Worm (Caenorhabditis elegans) whole organism, dauer: ENCODE data around the gene pept-1.

ENCODE experiments used
- unc-62 ChIP-seq: sonication (generic microtip); optimal IDR thresholded peaks from 2 replicates; lab custom pipeline; 2017; ENCODE audit warnings: missing biosample characterization, missing genetic modification reagents, missing genetic modification characterization

pept-1 gene

DNA sequence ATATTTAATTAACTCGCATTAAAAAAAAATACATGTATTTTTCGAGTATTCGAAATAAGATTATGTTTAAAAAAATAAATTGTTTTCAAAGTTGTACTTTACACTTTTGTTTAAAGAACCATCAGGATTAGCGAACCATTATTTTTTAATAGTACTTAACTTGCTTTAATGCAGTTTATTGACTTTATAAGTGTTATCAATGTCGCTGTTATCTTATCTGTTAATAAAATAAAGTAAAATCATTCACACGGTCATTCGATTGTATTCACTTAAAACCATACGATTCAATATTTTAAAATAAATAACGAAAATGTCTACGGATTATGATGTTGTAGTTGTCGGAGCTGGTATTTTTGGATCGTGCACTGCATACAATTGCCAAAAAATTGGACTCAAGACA lies 19.9 kb downstream of the pept-1 start, which contains the start of gene C15B12.1:
Gene C15B12.1, plus strand, starts transcription at position 271 of the 400 bp plus-strand sequence.
- TF ChIP-seq unc-62 (GFP tag; lab: Kevin White, UChicago): no peak

DNA sequence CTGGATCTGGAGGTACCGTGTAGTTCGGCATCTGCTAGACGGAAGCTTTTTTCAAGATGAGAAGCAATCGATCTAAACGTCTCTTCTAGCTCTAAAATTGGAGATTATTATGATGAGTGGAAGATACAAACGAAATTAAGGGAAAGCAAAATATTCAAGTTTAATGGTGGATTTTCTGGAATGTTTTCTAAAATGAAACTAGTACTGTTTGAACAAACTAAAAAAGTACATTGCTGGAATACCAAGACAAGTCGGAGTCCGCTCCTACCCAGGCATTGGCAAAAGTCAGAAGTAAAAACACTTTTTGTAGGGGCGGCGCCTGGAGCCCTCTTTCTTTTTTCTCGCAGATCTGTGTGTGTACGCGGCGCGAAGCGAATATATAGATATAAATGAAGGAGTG lies 28.1 kb downstream of the pept-1 start, which contains the start of gene gar-1:
Gene gar-1, minus strand, starts transcription at position 101 of the 400 bp plus-strand sequence.
- TF ChIP-seq unc-62 (GFP tag; lab: Kevin White, UChicago): no peak

DNA sequence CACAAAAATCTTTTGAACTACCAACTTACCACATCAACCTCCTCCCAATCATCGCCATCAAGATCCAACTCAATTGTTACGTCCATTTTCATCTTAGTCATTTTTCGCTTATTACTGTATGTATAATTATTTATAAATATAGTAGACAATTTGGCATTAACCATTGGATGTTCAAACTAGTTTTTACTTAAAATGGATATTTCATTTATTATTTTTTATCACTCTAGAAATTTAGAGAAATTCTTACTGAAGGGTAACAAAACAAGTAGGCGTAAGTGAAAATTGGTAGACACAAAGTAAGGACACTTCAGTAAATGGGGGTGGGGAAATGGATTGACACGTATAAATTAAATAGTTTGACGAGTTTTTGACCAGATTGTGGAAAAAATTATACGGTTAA lies 43.1 kb downstream of the pept-1 start, which contains the start of gene actl-1:
Gene actl-1, minus strand, starts transcription at position 101 of the 400 bp plus-strand sequence.
- no peak for TF ChIP-seq unc-62 (GFP tag; lab: Kevin White, UChicago)

DNA sequence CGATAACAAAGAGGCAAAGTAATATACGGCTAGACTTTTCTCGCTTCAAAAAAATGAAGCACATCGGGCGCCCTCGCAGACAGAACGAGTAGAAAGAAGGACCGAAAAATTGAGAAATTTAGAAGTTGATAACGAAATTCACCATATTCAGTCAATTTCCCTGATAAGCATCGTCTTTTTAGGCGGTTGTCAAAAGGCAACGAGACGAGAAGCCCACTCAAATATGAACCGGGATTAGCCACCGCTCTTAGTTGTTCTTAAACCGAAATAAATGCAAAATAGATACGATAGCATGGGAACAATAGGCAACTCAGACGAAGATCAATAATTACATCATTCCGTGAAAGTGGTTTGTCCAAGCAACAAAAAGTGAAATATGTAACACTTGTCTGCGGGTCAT lies 46.5 kb downstream of the pept-1 start:
- no peak for TF ChIP-seq unc-62 (GFP tag; lab: Kevin White, UChicago)

DNA sequence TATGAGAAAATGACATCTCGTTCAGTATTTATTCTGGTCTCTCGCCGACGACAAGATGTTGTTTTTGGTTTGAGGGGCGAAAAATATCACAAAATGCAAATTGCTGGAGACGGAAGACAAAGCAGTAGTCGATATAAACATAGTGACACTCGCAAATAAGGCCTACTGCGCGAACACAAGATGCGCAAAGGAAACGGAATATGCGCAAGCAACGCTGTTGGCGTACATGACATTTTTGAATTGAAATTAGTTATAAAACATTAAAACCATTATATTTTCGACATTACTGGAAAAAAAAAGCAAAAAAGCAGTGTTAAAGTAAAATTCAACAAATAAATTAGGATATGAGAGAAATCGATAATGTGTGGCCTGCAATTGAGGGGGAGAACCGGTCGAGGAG lies 48.3 kb downstream of the pept-1 start, which contains the start of gene cdf-1:
Gene cdf-1, minus strand, starts transcription at position 136 of the 400 bp plus-strand sequence.
- no peak for TF ChIP-seq unc-62 (GFP tag; lab: Kevin White, UChicago)

DNA sequence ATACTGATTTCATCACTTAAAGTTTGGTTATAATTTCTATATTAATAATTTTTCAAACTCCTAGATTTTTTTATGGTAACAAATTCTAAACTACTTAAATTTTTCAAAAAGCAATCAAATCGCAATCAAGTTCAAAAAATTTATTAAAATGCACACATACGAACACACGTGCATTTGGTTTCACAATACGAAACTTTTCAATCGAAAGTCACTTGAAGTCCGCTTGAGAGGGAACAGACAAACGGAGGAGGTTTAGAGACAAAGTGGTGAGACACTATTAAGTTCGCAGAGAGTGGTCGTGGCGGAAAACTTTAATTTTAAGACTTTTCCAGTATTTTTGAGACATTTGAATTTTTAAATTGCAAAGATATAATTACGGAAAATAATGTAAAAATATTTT lies 49.0 kb downstream of the pept-1 start, which contains the start of gene glr-8:
Gene glr-8, plus strand, starts transcription at position 319 of the 400 bp plus-strand sequence.
- no peak for TF ChIP-seq unc-62 (GFP tag; lab: Kevin White, UChicago)

DNA sequence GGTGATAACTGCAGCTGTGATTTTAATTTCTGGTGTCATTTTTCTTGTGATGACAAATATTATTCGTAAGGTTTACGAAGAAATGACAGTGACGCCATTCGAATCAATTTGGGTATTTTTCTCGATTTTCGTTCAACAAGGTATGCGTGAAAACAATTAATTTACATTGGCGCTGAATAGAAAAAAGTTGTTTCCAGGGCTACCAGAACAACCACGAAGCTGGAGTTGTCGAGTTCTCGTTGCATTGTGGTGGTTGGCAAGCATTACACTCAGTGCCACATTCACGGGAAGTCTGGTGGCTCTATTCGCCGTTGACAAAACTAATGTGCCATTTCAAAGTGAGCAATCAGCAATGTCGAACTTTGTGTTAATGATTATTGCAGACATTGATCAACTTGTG lies 51.1 kb downstream of the pept-1 start:
- TF ChIP-seq unc-62 (GFP tag; lab: Kevin White, UChicago): no peak

DNA sequence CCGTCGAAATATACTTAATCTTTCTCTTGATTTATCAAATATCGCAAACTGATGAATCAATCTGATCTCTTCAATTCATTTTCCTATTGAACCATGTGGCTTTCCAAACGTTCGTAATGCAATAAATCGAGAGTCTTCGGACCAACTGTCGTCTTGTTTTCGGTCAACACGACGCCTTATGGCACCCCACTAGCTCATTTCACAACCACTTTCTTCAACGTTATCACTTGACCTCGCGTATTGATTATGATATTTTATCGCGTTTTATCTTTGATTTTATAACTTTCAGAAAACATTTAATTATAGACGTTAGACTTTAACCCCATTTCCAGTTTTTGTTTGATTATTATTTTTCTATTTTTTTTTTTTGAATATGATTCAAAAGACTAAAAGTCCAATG lies 53.1 kb downstream of the pept-1 start:
- no peak for TF ChIP-seq unc-62 (GFP tag; lab: Kevin White, UChicago)

DNA sequence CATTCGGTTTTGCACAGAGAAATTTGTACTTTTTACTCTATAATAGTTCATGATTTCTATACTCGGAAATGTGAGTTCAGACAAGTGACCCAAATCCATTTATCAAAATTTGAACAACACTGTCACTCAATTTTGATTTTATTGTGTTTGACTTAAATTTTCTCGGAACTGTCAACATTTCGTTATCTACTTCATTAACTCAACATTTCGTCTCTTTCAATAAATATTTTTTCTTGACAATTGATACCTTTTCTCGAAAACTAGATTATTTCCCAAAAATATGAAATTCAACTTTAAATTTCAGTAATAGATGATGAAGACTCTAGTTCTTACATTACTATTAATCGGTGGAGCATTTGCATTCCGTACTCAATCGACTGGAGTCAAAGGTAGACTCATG lies 54.0 kb downstream of the pept-1 start, which contains the start of gene ttr-36:
Gene ttr-36, plus strand, starts transcription at position 301 of the 400 bp plus-strand sequence.
- TF ChIP-seq unc-62 (GFP tag; lab: Kevin White, UChicago): no peak
